Fruit fly (Drosophila melanogaster): Measurements from ENCODE around the gene Pyroxd1.
A peak's percentile ranks its signal among the peaks of the same experiment; 100 is the strongest.

Gene Pyroxd1

DNA sequence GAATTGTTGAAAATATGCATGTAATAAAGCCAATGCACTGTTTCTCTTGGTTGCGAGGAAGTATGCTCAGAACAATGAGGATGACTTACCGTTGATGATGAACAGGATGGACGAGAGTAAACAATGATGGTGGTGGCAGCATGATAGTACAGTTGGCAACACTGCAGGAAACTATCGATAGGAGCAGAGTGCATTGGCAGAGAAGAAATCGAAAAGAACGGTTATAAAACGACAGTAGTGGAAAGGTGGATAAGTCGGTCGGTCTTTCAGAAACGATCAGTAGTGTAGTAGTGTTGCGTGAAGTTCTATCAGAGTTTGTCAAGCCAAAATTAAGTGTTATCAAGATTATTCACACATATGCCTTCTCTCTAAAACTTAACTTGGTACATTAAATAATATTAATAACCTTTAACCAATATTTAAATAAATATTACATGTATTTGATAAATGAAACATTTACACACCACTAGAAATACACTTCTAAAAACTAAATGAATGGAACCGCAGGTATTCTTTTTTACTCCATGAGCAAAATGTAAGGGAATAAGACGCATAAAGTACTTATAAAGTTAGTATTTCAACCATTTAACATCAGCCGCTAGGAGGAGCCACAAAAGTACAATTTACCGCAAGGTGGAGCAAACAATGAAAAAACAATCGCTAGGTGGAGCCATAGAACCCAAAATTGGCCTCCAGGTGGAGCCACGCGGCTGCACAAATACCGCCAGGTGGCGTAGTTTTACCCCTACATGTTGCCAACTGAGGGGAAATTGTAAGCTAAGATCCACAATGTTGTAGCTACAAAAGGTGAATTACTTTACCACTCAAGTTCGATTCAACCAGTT lies 29.4 kb downstream of the Pyroxd1 start (continued):
- TF ChIP-seq insv (GFP tag; optimal IDR thresholded peaks at IDR 0.05): no peak
- TF ChIP-seq Atf3 (GFP tag; optimal IDR thresholded peaks at IDR 0.05): peak; percentile 91
- peak; percentile 82 for TF ChIP-seq CG12155 (GFP tag; optimal IDR thresholded peaks at IDR 0.05)
- peak; percentile 59; the same call in 1 of the 2 replicates for TF ChIP-seq tna (GFP tag; IDR thresholded peaks at IDR 0.05; ENCODE audit: partially characterized antibody)
- peak; percentile 44; the same call in 1 of the 2 replicates for TF ChIP-seq Drgx (GFP tag; IDR thresholded peaks at IDR 0.05)
- TF ChIP-seq CG12104 (GFP tag; optimal IDR thresholded peaks at IDR 0.05): peak; percentile 69
- TF ChIP-seq Dfd (GFP tag; optimal IDR thresholded peaks at IDR 0.05): no peak
- peak; percentile 79 for TF ChIP-seq amos (GFP tag; IDR thresholded peaks at IDR 0.05; ENCODE audit: partially characterized antibody)

DNA sequence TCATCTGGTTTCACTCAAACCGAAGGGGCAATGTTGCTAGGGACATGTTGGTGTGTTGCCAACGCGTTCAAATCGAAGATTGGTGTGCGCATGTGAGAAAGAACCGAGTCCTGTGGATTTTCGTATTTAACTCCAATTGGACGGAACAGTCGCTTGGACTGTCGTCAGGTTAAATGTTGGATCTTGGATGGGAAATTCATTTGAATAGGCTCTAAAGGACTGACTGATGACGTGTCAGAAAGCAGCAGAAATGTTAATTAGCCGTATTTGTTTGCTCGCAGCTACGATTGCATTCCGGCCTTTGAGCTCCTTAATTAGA lies 30.0 kb downstream of the Pyroxd1 start:
- peak; percentile 72 for TF ChIP-seq D (optimal IDR thresholded peaks at IDR 0.05)
- no peak for TF ChIP-seq D (GFP tag; optimal IDR thresholded peaks at IDR 0.05)
- TF ChIP-seq fu2 (GFP tag; optimal IDR thresholded peaks at IDR 0.05): no peak
- 0 out of 2 replicates have a peak, but pooled peaks have one; percentile 23 for TF ChIP-seq hbn (GFP tag; IDR thresholded peaks at IDR 0.05; ENCODE audit: partially characterized antibody)
- 0 out of 4 replicates have a peak, but pooled peaks have one; percentile 12 for TF ChIP-seq chinmo (GFP tag; IDR thresholded peaks at IDR 0.05; ENCODE audit: partially characterized antibody)
- peak; percentile 64 for TF ChIP-seq Deaf1 (tag; optimal IDR thresholded peaks at IDR 0.05)
- no peak for TF ChIP-seq sd (tag; optimal IDR thresholded peaks at IDR 0.05)
- peak in 1 of 2 experiments; percentile 84 for TF ChIP-seq insv (GFP tag; optimal IDR thresholded peaks at IDR 0.05)

DNA sequence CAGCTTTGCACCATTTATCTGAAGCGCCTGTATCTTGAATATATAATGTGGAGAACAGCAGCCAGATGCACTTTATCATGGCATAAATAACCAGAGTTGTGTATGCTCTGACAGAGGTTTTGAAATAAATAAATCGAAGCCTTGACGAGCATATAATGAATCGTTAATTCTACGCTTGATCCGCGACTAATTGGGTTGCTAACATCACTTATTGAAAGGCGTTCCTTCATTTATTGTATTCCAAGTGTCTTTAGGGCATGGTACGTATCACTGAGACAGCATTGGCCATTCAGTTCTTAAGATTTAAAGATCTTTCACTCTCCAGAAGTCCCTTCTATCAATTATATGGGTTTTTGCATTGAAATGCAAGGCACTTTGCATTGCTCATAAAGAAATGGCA lies 43.6 kb downstream of the Pyroxd1 start, which contains the start of gene CG10651:
TSS of gene CG10651 (minus strand) at position 101 of the 400 bp plus-strand sequence.
- no peak for TF ChIP-seq CG9437 (GFP tag; optimal IDR thresholded peaks at IDR 0.05)
- TF ChIP-seq jigr1 (GFP tag; IDR thresholded peaks at IDR 0.05): no peak
- no peak for TF ChIP-seq hkb (optimal IDR thresholded peaks at IDR 0.05)
- TF ChIP-seq hkb (GFP tag; IDR thresholded peaks at IDR 0.05): no peak
- TF ChIP-seq Hey (tag; optimal IDR thresholded peaks at IDR 0.05): no peak
- TF ChIP-seq Oaz (GFP tag; IDR thresholded peaks at IDR 0.05): no peak
- TF ChIP-seq CG15601 (tag; optimal IDR thresholded peaks at IDR 0.05): no peak
- no peak for TF ChIP-seq CG34224 (GFP tag; IDR thresholded peaks at IDR 0.05; ENCODE audit: partially characterized antibody)
- no peak for TF ChIP-seq H2.0 (GFP tag; IDR thresholded peaks at IDR 0.05)
- no peak for TF ChIP-seq Doc2 (GFP tag; IDR thresholded peaks at IDR 0.05)
- TF ChIP-seq scrt (GFP tag; optimal IDR thresholded peaks at IDR 0.05): no peak
